Fruit fly (Drosophila melanogaster): Measurements from ENCODE around the gene CG33229.

The CG33229 gene

dm6 chr3L:211200-211599 is 12.5 kb upstream of the CG33229 start, which contains the start of gene Prp4k:
Gene Prp4k, minus strand, starts transcription at chr3L:211457.
- TF ChIP-seq CG17801 (GFP tag; optimal IDR thresholded peaks at IDR 0.05; ENCODE audit: partially characterized antibody), result peak; percentile 40

dm6 chr3L:212520-212919 is 11.1 kb upstream of the CG33229 start, which contains the start of the genes thoc7 and Dis3l2:
Gene thoc7, minus strand, starts transcription at chr3L:212687.
Gene Dis3l2, plus strand, starts transcription at chr3L:212709.
- TF ChIP-seq CG17801 (GFP tag; optimal IDR thresholded peaks at IDR 0.05; ENCODE audit: partially characterized antibody), result peak; percentile 11

dm6 chr3L:216325-216724 is 7.3 kb upstream of the CG33229 start, which contains the start of gene Kaz1-ORFB:
Gene Kaz1-ORFB, plus strand, starts transcription at chr3L:216625.
- TF ChIP-seq CG17801 (GFP tag; optimal IDR thresholded peaks at IDR 0.05; ENCODE audit: partially characterized antibody), result no peak

dm6 chr3L:217480-218118 is 6.1 kb upstream of the CG33229 start, which contains the start of gene CG13877:
Gene CG13877, plus strand, starts transcription at chr3L:218068.
- no peak for TF ChIP-seq CG17801 (GFP tag; optimal IDR thresholded peaks at IDR 0.05; ENCODE audit: partially characterized antibody)

dm6 chr3L:224004-224951 is 626 bp downstream of the CG33229 start:
- TF ChIP-seq CG17801 (GFP tag; optimal IDR thresholded peaks at IDR 0.05; ENCODE audit: partially characterized antibody), result no peak

dm6 chr3L:225120-225519 is 1.5 kb downstream of the CG33229 start:
- no peak for TF ChIP-seq CG17801 (GFP tag; optimal IDR thresholded peaks at IDR 0.05; ENCODE audit: partially characterized antibody)

- no peak for TF ChIP-seq CG17801 (GFP tag; optimal IDR thresholded peaks at IDR 0.05; ENCODE audit: partially characterized antibody)
These were observed 7.9 kb downstream of the CG33229 start, which contains the start of gene CG42846 for dm6 chr3L:231504-231903. Gene CG42846, minus strand, starts transcription at chr3L:231604.

- TF ChIP-seq CG17801 (GFP tag; optimal IDR thresholded peaks at IDR 0.05; ENCODE audit: partially characterized antibody), result no peak
These were observed 8.6 kb downstream of the CG33229 start, which contains the start of gene CG34454 for dm6 chr3L:232267-232666. Gene CG34454, minus strand, starts transcription at chr3L:232350.

- no peak for TF ChIP-seq CG17801 (GFP tag; optimal IDR thresholded peaks at IDR 0.05; ENCODE audit: partially characterized antibody)
These were observed 9.6 kb downstream of the CG33229 start, which contains the start of gene CG34453 for dm6 chr3L:233251-233650. Gene CG34453, minus strand, starts transcription at chr3L:233351.

dm6 chr3L:234337-234736 is 10.7 kb downstream of the CG33229 start:
- no peak for TF ChIP-seq CG17801 (GFP tag; optimal IDR thresholded peaks at IDR 0.05; ENCODE audit: partially characterized antibody)

- TF ChIP-seq CG17801 (GFP tag; optimal IDR thresholded peaks at IDR 0.05; ENCODE audit: partially characterized antibody), result peak; percentile 37
These were observed 23.1 kb downstream of the CG33229 start for dm6 chr3L:246644-247199.

- TF ChIP-seq CG17801 (GFP tag; optimal IDR thresholded peaks at IDR 0.05; ENCODE audit: partially characterized antibody), result no peak
These were observed 24.0 kb downstream of the CG33229 start, which contains the start of gene mthl14 for dm6 chr3L:247482-248225. Gene mthl14, plus strand, starts transcription at chr3L:247491.

- TF ChIP-seq CG17801 (GFP tag; optimal IDR thresholded peaks at IDR 0.05; ENCODE audit: partially characterized antibody), result no peak
These were observed 24.6 kb downstream of the CG33229 start for dm6 chr3L:248226-248758.
